ENCODE assay signal across 2 worm cellular contexts in the genomic region with DNA sequence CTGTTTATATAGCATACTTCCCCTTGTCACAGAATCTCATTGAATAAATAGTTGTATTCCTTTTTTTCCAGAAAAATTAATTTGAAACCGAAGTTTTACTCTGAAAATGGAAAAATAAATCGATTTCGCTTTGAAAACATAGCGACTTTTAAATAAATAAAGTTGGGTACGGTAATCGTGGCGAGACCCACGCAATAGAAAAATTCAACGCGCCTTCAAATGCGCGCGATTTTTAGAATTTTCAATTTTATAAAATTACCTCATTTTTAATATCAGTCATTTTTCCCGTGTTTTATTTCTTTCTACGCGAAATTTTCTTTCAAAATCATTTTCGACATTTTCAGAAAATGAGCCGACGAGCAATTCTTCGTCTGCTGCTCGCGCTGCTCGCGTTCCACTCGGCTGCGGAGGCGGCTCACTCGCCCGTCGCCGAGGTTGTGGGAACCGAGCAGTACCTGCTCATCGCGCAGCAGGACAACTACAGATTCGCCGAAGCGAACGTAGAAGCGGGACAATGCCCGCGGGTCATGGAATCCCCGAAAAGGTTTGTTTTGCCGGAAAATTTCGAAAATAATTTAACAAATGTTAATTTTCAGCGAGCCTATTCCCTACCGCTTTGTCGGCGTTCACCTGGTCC.
TF ChIP-seq lines count a peak whose summit lies in the region.

Gene F13D12.5, plus strand, starts transcription at position 345 of the 637 bp plus-strand sequence.

TF ChIP-seq in whole organism, L4 larva, 104 proteins besides CTCF, POLR2A, EP300 and RAD21 (continued from another document):
- TF ChIP-seq dmd-9 (GFP tag; IDR thresholded peaks at IDR 0.05; lab: Robert Waterston, UW) (no peak), unc-130 (GFP tag; optimal IDR thresholded peaks at IDR 0.05; lab: Kevin White, UChicago) (peak; percentile 46), set-16 (GFP tag; IDR thresholded peaks at IDR 0.05; lab: Robert Waterston, UW) (peak; percentile 93), ZK546.5 (tag; optimal IDR thresholded peaks at IDR 0.05; lab: Kevin White, UChicago) (no peak), nhr-42 (GFP tag; IDR thresholded peaks at IDR 0.05; lab: Robert Waterston, UW) (no peak), nhr-237 (tag; optimal IDR thresholded peaks at IDR 0.05; lab: Kevin White, UChicago) (no peak)

TF ChIP-seq in whole organism, young adult, 124 proteins besides CTCF, POLR2A, EP300 and RAD21 (continued from another document):
- TF ChIP-seq madf-8 (GFP tag; conservative IDR thresholded peaks at IDR 0.05; lab: Robert Waterston, UW) (peak; percentile 89), chd-7 (tag; optimal IDR thresholded peaks at IDR 0.05; lab: Kevin White, UChicago) (no peak), madf-3 (GFP tag; IDR thresholded peaks at IDR 0.05; lab: Robert Waterston, UW) (peak; percentile 39; the same call in 1 of the 2 replicates), zim-3 (tag; optimal IDR thresholded peaks at IDR 0.05; lab: Kevin White, UChicago) (peak; percentile 44), mcd-1 (GFP tag; IDR thresholded peaks at IDR 0.05; lab: Robert Waterston, UW) (peak; percentile 43; the same call in 1 of the 2 replicates), ceh-58 (GFP tag; IDR thresholded peaks at IDR 0.05; lab: Robert Waterston, UW) (no peak), madf-6 (GFP tag; IDR thresholded peaks at IDR 0.05; lab: Robert Waterston, UW) (peak; percentile 94), bed-1 (GFP tag; IDR thresholded peaks at IDR 0.05; lab: Robert Waterston, UW) (no peak), let-526 (GFP tag; IDR thresholded peaks at IDR 0.05; lab: Robert Waterston, UW) (no peak), rpc-1 (optimal IDR thresholded peaks at IDR 0.05; lab: Kevin White, UChicago) (no peak), rpc-1 (tag; optimal IDR thresholded peaks at IDR 0.05; lab: Kevin White, UChicago) (no peak), F49E8.2 (tag; optimal IDR thresholded peaks at IDR 0.05; lab: Kevin White, UChicago; ENCODE audit: insufficient read depth) (no peak), ztf-18 (tag; optimal IDR thresholded peaks at IDR 0.05; lab: Kevin White, UChicago) (peak; percentile 6), dpl-1 (GFP tag; optimal IDR thresholded peaks at IDR 0.05; lab: Kevin White, UChicago) (peak; percentile 74), F57C9.4 (tag; optimal IDR thresholded peaks at IDR 0.05; lab: Kevin White, UChicago) (no peak), pbrm-1 (GFP tag; IDR thresholded peaks at IDR 0.05; lab: Robert Waterston, UW) (no peak; the same call in 1 of the 2 replicates), tbp1 (GFP tag; optimal IDR thresholded peaks at IDR 0.05; lab: Kevin White, UChicago) (peak; percentile 2), F37B4.10 (GFP tag; IDR thresholded peaks at IDR 0.05; lab: Robert Waterston, UW) (no peak), egl-18 (GFP tag; IDR thresholded peaks at IDR 0.05; lab: Robert Waterston, UW) (no peak), snpc-1.3 (tag; optimal IDR thresholded peaks at IDR 0.05; lab: Kevin White, UChicago; ENCODE audit: insufficient read depth) (peak; percentile 23), snpc-3.4 (tag; optimal IDR thresholded peaks at IDR 0.05; lab: Kevin White, UChicago) (peak; percentile 71)
